Worm (Caenorhabditis elegans): Measurements from ENCODE around the gene acr-20.

DNA sequence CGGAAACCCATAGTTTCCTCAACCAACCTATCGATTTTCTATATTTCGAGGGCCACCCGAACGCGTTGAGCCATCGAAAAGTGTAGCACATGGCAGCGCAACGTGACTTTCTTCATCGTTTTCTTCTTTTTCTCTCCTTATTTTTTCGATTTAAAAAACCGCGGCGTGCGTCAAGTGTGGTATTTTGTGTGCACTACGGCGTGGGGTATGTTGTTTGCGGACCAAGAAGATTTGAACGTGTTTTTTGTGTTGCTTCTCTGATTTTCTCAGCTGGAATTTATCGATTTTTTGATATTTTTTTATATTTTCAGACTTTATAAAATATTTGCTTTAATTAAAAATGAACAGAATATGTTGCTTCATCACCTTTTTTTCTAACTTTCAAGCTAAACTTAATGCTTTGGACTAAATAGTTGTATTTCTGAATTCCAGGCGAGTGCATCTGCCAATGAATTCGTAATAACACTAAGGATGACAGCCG is 19.7 kb downstream of the acr-20 start, which contains the start of the genes agl-1 and pfs-2:
- TF ChIP-seq unc-62 (GFP tag; optimal IDR thresholded peaks at IDR 0.05) (no peak), mab-9 (GFP tag; IDR thresholded peaks at IDR 0.05) (no peak; the same call in 1 of the 2 replicates), snpc-4 (tag; optimal IDR thresholded peaks at IDR 0.05) (peak; percentile 56), lsy-2 (tag; optimal IDR thresholded peaks at IDR 0.05) (peak; percentile 91 to 94), lin-39 (tag; optimal IDR thresholded peaks at IDR 0.05) (no peak), ama-1 (optimal IDR thresholded peaks at IDR 0.05) (no peak), ces-1 (GFP tag; optimal IDR thresholded peaks at IDR 0.05) (no peak)
